Fruit fly (Drosophila melanogaster) ovary, adult (tissue): Measurements from ENCODE around the gene CG14273.

ENCODE experiments used
- CG17801 ChIP-seq: fragments of 200-800 bp; optimal IDR thresholded peaks from 2 replicates; lab custom pipeline; 2019; ENCODE audit warnings: missing biosample characterization, mild to moderate bottlenecking, missing genetic modification characterization, moderate library complexity; ENCODE audit not compliant: partially characterized antibody

The CG14273 gene

DNA sequence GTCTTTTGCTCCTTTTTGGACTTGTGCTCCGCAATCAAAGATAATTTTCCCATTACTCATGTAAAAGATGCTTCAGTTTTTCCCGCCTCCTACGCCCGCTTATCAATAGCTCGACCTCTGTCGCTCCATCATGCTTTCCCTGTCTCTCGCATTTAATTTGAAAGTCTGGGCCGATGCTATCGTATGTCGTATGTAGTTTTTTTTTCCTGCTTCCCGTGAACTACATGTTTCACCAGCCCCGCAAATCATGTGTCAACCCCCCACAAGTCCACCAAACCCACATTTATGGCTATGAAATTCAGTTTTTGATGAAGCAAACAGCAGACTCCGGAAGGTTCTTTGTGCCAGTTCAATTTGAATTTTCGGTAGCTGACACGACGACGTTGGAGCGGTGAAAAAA, at the start of gene CG14273:
Gene CG14273 (plus strand): TSS at position 301 of the 400 bp plus-strand sequence.
- no peak for TF ChIP-seq CG17801

DNA sequence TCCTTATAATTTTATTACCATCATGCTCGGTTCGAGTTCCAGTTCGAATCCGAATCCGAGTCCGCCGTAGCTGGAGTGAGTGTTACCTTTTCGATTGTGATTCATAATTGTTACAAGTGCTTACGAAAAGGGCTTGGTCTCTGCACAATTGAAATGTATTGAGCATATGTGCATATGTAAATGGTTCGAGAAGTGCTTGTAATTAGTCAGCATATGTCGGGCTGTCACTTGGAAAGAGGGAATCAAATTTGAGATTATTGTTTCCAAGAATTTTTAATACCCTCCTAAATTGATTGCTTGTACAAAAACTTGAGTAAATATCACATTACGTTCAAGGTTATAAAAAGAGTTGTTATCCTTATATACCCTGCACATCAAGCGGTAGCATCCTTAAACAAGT, 49.0 kb upstream of the CG14273 start:
- no peak for TF ChIP-seq CG17801

DNA sequence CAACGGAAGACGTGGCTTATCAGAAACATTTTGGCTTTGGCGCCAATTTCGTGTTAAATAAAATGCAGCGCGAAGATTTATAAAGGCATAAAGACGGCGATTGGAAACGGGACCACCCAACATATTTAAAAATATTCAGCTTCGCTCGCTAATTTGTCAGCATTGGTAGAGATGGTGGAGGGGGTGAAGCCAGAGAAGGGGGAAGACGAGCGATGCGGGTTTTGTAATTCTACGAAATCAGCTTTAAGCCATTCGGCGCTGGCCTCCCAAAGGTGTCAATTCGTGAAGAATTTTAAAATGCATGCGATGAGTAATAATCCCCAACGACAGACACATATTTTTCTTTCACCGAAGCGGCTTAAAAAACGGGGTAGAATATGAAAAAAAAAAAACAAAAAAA, 48.5 kb upstream of the CG14273 start:
- TF ChIP-seq CG17801 = no peak

DNA sequence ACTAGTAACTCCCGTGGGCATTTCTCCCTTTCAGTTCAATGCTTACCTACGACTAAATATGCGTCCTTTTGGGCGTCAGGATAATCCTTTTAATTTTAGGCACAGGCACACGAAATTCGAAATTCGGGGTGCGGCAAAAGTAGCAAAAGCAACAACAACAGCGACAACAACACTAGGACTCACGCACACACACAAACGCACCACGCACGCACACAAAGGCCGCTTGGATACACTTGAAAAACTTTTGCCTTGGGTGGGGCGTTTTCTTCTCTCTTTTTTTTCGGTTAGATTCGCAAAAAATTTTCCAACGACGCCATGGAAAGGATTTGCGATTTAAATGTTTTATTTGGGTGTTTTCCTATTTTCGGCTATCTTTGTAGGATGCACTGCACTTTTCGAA, 46.1 kb upstream of the CG14273 start:
- no peak for TF ChIP-seq CG17801

DNA sequence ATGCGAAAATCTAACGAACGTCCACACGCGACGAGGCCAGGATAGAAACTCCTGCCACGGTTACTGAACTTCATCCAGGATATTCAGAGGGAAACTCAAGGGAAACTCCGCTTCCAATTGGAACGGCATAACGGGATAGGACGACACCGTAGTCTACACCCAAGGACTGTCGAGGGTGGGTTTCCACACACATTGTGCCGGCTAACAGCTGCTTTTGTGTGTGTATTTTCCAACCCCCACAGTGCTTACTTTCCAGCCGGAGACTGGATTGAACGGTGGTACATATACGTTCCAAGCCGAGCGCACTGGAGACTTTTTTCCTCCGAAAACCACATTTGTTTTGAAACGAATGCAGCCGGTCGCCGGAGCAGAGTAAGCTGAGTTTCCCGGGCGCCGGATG, 45.4 kb upstream of the CG14273 start:
- no peak for TF ChIP-seq CG17801

DNA sequence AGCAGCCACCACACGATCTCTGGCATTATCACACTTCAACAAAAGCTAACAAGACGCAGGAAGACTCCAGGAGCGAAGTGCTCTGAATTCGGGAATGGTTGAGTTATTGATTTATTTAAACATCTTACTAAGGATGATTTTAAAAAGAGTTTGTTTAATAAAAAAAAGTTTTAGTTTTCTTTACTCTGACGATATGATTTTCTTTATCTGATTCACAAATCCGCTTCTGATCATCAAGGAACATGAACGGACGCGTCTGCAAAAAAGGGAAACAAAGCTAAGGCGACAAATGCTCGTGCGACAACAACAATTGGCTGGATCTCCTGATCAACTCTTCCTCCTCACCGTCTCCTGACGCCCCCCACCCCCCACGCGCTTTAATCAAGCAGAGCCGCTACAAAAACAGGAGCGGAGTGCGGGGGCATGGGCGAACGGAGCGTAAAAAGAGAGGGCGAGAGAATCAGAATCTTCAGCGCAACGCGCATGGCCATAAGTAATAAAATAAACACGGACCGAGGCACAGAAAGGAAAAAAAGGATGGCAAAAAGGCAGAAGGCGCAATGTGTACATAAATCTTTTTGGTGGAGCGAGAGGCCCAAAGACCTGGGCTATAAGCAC, 43.2 kb upstream of the CG14273 start:
- peak; percentile 52 for TF ChIP-seq CG17801

DNA sequence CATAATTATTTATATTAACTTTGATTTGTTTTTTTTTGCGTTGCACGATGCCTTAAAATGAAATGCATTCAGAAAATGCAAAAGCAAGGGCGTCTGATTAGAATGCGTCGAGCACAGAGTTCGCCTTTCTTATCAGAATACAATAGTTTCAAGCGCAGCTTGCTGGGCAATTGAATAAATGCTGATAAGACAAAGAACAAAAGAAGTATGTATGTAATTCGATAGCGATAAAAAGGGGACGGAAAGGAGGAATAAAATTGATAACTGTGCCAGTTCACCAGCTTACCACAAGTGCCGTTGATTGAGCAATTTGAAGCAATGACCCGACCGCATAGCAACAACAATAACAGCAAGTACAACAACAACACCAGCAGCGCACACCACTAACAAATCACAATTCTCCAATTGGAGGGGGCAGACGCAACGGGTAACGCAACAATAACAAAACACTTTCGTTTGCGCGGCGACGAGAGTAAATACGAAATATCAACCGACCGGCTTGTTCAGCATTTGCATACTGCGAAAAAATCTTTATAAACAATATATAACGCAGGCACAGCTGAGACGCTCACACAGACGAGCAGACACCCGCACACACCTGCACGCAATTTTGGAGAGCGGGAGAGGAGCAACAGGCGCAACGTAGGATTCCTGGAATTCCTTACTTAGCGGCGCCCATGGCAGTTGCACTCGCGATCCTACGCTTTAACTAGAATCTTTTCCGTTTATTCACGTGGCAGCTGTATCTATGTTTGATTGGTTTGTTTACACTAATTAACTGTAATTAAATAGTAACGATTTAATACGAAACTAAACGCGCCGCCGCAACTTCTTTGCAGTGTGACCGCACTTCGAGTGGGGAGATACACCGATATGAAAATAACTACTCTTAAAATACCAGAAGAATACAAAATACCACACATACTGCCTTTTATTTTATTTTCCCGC, 42.0 kb upstream of the CG14273 start, which contains the start of gene Btk:
Gene Btk (minus strand): TSS at position 860 of the 948 bp plus-strand sequence.
- TF ChIP-seq CG17801 = no peak

DNA sequence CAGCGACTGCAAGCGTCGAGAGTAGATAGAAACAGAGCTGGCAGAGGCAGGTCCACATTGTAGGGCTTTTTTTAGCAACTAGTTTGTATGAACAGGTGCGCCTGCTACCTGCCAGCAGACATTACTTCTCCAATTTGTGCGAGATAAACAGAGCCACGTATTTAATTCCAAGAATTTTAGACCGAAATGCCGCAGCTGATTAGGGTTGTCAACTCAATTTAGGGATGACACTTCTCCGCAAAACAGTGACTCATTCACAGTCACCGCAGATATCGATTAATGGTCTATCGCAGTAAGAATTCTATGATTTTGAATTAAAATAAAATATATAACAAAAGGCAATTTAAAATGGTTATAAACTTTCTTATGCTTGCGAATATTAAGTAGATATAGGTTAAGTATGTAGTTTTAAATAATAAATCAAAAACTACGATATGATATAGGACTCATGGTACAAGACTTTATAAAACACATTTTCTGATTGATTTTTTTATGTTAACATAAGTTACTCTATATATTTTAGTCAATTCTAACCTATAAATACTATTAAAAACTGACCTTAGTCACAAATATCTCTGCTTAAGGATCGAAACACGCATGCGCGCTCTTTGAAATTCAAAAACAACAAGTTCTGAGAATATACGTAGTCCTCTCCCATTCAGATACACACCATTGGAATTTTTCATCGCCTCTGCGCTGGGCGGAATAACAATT, 39.6 kb upstream of the CG14273 start, which contains the start of the genes wol and Scgalpha:
Gene wol (minus strand): TSS at position 220 of the 714 bp plus-strand sequence.
Gene Scgalpha (plus strand): TSS at position 664 of the 714 bp plus-strand sequence.
- TF ChIP-seq CG17801 = no peak

DNA sequence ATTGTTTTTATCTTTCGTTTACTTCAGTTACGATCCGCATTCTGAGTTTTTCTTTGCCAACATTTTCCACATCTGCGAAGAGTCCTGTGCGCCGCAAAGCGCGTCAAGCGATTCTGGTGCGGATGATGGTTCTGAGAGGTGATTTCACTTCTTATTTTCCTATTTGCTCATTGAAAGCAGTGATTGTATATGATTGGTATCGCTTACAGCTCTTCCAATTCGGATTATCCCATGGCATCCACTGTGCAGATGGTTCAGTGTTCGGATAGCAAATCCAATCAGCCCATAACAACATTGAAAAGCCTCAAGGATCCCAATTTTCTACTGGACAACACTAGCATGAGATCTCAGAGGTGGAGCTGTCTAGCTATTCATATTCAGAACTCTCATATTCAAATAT, 37.9 kb upstream of the CG14273 start:
- TF ChIP-seq CG17801 = no peak

DNA sequence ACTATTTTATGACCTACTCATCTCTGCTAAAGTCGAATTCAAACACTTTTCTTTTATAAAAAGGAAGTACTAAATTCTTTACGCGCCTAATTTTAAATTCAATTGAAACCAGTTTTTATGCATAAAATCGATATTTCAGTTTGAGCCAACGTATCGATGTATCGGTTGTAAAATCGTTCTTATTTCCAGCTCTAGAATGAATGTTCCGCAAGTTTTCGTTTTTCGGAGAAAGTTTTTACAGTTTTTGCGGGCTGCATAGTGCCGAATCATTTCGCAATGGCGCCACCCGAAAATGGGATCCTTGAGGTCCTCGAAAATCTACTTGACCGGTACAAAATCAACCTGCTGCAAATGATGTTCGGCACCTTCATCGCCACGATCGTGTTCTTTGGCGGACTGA, 37.1 kb upstream of the CG14273 start, which contains the start of gene CG7840:
Gene CG7840 (plus strand): TSS at position 178 of the 400 bp plus-strand sequence.
- TF ChIP-seq CG17801 = peak; percentile 33

DNA sequence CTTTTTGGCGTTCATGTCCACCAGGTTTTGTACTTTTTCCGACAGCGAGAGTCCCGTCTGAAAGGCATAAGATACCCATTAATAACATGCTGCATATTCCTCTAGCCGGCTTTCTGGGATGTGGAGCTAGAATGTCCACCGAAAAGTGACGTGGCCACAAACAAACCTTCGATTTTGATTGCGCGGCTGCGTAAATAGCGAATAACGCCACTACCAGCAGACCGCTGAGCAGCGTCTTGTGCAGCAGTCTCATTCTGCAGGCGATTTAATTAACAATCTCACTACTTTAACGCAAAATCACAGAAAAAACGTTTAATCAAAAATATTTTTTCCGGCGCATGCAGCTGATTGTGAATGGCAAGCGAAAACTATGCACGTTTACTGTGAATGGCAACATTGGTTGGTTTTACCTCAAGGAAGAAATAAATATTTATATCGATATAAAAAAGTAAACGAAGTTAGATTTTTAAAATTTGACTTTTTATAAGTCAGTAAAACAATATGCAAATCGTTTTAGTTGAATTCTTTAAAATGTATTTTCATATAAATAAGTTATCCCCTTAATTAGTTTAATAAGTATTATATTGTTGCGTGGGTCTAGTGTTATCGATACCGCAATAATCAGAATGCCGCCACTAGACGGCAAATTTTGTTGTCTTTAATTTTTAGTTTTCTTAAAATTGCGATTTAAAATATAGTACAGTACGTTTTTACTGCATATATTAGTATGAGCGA, 34.5 kb upstream of the CG14273 start, which contains the start of the genes Ostgamma and Mettl14:
Gene Ostgamma (minus strand): TSS at position 376 of the 735 bp plus-strand sequence.
Gene Mettl14 (plus strand): TSS at position 611 of the 735 bp plus-strand sequence.
- TF ChIP-seq CG17801 = peak; percentile 24

DNA sequence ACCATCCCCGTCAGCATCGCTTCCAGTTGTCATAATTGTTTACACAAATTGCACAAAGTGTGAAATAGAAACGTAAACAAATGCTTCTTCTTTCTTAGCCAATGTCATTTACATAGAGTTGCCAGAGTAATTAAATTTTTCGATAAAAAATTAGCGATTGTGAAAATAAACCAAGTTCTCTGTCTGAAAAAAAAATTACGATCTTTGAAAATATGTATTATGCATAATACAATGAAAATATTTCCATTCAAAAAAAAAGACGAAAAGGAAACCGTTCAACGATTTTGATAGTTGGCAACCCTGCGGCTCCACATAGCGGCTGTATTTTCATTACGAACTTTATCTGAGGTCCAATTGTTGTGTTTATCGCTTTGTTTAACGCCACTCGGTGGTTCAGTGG, 31.4 kb upstream of the CG14273 start, which contains the start of the genes CG7810 and CG7806:
Gene CG7810 (minus strand): TSS at position 105 of the 400 bp plus-strand sequence.
Gene CG7806 (plus strand): TSS at position 309 of the 400 bp plus-strand sequence.
- TF ChIP-seq CG17801 = peak; percentile 91

DNA sequence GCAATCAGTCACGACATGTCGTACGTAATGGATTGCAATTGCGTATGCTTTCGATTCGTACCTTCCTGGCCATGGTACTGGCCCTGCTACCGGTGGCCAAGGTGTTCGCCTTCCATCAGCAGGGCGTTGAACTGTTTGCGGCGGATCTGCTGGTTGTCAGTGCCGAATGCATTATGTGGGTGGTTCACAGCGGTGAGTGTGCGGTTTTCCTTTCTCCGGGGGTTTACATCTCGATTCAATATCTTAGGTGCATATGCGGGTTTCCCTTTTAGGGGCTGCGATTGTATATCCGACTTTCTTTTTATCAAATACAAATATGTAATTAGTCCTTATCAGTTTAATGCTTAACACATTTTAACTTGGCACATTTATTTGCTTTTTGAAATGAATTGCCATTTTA, 30.8 kb upstream of the CG14273 start:
- no peak for TF ChIP-seq CG17801

DNA sequence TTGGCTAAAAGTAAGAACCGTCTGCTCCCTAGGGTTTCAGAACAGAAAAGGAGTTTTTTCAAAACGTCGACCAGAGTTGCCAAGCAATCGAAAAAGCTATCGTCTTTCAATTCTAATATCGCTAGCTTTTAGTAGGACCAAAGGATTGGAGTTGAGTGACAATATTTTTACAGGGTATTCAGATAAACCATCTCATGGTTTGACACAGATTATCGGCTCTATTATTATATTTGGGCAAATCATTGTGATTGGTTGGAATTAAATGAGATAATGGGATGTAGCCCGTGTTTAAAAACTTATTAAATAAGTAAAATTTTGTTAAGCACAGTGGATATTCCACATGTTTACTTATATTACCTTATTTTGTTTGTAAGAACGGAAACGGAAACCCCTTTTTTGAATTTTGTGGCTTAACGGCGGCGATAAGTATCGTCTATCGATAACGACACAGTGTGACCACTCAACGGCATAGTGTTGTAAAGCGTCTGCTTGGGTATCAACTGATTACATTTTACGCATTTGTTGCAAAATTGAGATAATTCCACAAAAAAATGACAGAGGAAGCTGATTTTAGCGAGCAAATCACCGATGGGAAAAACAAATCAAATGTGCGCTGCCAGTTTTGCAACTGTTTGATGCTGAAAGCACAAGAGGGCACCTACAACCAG, 22.5 kb upstream of the CG14273 start, which contains the start of the genes mtsh and strat:
Gene mtsh (minus strand): TSS at position 51 of the 668 bp plus-strand sequence.
Gene strat (plus strand): TSS at position 471 of the 668 bp plus-strand sequence.
- peak; percentile 69 for TF ChIP-seq CG17801

DNA sequence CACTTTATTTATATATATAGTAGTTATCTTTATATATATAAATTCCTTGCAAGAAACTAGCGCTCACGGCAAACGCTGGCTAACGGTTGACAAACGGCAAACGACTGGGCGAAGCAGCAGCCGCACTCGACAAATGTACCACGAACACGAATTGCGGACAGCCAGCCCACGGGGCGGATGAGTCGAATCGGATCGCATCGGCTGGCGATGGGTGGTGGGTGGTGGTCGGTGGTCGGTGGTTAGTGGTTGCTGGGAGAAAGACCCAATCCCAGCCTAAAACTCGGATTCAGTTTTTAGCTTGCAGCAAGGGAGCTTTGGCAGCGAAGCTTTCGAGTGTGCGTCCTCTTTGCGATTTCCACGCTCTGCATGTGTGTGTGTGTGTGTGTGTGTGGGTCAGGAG, 17.3 kb upstream of the CG14273 start, which contains the start of gene CG7781:
Gene CG7781 (minus strand): TSS at position 260 of the 400 bp plus-strand sequence.
- TF ChIP-seq CG17801 = no peak
